Worm (Caenorhabditis elegans): ENCODE measurements around the gene H04J21.4.

Gene H04J21.4

ce11 chrIII:2324703-2325102 lies 43.6 kb downstream of the H04J21.4 start:
- TF ChIP-seq nhr-25 (tag; optimal IDR thresholded peaks at IDR 0.05), result no peak
- TF ChIP-seq egl-27 (tag; optimal IDR thresholded peaks at IDR 0.05), result no peak
- no peak for TF ChIP-seq ztf-11 (tag; optimal IDR thresholded peaks at IDR 0.05)
- TF ChIP-seq nhr-237 (tag; optimal IDR thresholded peaks at IDR 0.05), result no peak
- no peak for TF ChIP-seq crh-2 (tag; optimal IDR thresholded peaks at IDR 0.05)
- TF ChIP-seq ZK546.5 (tag; optimal IDR thresholded peaks at IDR 0.05), result no peak
- no peak for TF ChIP-seq alr-1 (tag; optimal IDR thresholded peaks at IDR 0.05)
- no peak for TF ChIP-seq fos-1 (tag; optimal IDR thresholded peaks at IDR 0.05)
- no peak for TF ChIP-seq snpc-4 (tag; optimal IDR thresholded peaks at IDR 0.05)
- TF ChIP-seq blmp-1 (tag; optimal IDR thresholded peaks at IDR 0.05; ENCODE audit: insufficient read depth), result no peak
- no peak for TF ChIP-seq nhr-129 (tag; optimal IDR thresholded peaks at IDR 0.05)
- no peak for TF ChIP-seq unc-39 (tag; optimal IDR thresholded peaks at IDR 0.05)
- no peak for TF ChIP-seq nhr-12 (tag; optimal IDR thresholded peaks at IDR 0.05)
